Worm (Caenorhabditis elegans): ENCODE measurements around the gene glb-34.

DNA sequence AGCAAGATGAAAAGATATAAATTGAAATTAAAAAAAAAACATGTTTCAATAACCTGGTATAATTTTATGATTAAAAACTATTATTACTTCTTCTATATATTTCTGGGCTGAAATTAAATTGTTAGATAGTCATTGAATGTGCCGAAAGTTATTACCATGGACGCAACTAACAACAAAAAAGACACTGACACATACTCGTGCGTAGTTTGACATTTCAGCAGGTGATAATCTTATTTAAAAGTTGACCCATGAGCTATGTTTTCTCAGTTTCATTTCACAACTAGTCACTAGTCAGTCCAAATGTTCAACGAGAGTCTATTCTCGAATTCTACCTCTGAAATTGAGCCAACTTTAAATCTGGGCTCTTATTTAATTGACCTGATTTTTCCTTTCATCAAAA lies 43.8 kb downstream of the glb-34 start, which contains the start of gene T27E7.3:
- TF ChIP-seq elt-3 (tag; optimal IDR thresholded peaks at IDR 0.05) (no peak), elt-1 (tag; optimal IDR thresholded peaks at IDR 0.05; ENCODE audit: borderline replicate concordance, insufficient read depth) (no peak), ztf-11 (tag; optimal IDR thresholded peaks at IDR 0.05) (no peak), lin-13 (tag; optimal IDR thresholded peaks at IDR 0.05) (no peak), nhr-76 (tag; optimal IDR thresholded peaks at IDR 0.05) (no peak), pha-4 (tag; optimal IDR thresholded peaks at IDR 0.05) (no peak), mls-2 (tag; optimal IDR thresholded peaks at IDR 0.05) (no peak), nhr-28 (tag; optimal IDR thresholded peaks at IDR 0.05) (no peak), mep-1 (tag; optimal IDR thresholded peaks at IDR 0.05) (no peak), snpc-4 (tag; optimal IDR thresholded peaks at IDR 0.05) (no peak), nhr-237 (tag; optimal IDR thresholded peaks at IDR 0.05) (no peak)
